Fruit fly (Drosophila melanogaster): Measurements from ENCODE around the gene CG45067.
A peak's percentile ranks its signal among the peaks of the same experiment; 100 is the strongest.

CG45067 gene

dm6 chr3L:3143383-3143962 lies 29.2 kb upstream of the CG45067 start, which contains the start of the genes CG11537 and Alg2 (continued):
- TF ChIP-seq nau (GFP tag; optimal IDR thresholded peaks at IDR 0.05) (no peak), Optix (GFP tag; IDR thresholded peaks at IDR 0.05) (no peak), nerfin-1 (tag; optimal IDR thresholded peaks at IDR 0.05) (no peak), CG7745 (tag; optimal IDR thresholded peaks at IDR 0.05) (no peak), schlank (tag; optimal IDR thresholded peaks at IDR 0.05) (no peak), Ets97D (GFP tag; optimal IDR thresholded peaks at IDR 0.05) (peak; percentile 3), unpg (GFP tag; optimal IDR thresholded peaks at IDR 0.05) (peak; percentile 38), ssp (GFP tag; IDR thresholded peaks at IDR 0.05) (no peak), CG13287 (GFP tag; IDR thresholded peaks at IDR 0.05; ENCODE audit: partially characterized antibody) (no peak), corto (GFP tag; optimal IDR thresholded peaks at IDR 0.05) (no peak), CG8359 (GFP tag; optimal IDR thresholded peaks at IDR 0.05; ENCODE audit: borderline replicate concordance) (no peak), lola (GFP tag; optimal IDR thresholded peaks at IDR 0.05) (no peak), cato (GFP tag; optimal IDR thresholded peaks at IDR 0.05; ENCODE audit: borderline replicate concordance) (no peak), Atf6 (GFP tag; IDR thresholded peaks at IDR 0.05) (0 out of 2 replicates have a peak, but pooled peaks have one; percentile 32), Bgb (GFP tag; IDR thresholded peaks at IDR 0.05; ENCODE audit: partially characterized antibody) (no peak), ATbp (GFP tag; optimal IDR thresholded peaks at IDR 0.05) (no peak), ttk (GFP tag; IDR thresholded peaks at IDR 0.05) (no peak), mld (GFP tag; IDR thresholded peaks at IDR 0.05; ENCODE audit: partially characterized antibody) (no peak), CG16815 (GFP tag; optimal IDR thresholded peaks at IDR 0.05) (no peak), CG12236 (GFP tag; optimal IDR thresholded peaks at IDR 0.05) (no peak), grn (GFP tag; optimal IDR thresholded peaks at IDR 0.05) (no peak), zfh2 (GFP tag; optimal IDR thresholded peaks at IDR 0.05) (no peak), CG14050 (GFP tag; IDR thresholded peaks at IDR 0.05) (no peak), nom (GFP tag; optimal IDR thresholded peaks at IDR 0.05) (no peak), CG2889 (GFP tag; IDR thresholded peaks at IDR 0.05) (no peak), CG2129 (GFP tag; IDR thresholded peaks at IDR 0.05; ENCODE audit: partially characterized antibody) (no peak), fd64A (GFP tag; optimal IDR thresholded peaks at IDR 0.05) (no peak), CG4707 (GFP tag; optimal IDR thresholded peaks at IDR 0.05) (no peak), fd3F (GFP tag; optimal IDR thresholded peaks at IDR 0.05) (no peak), fd96Cb (tag; optimal IDR thresholded peaks at IDR 0.05) (no peak), Atf3 (GFP tag; optimal IDR thresholded peaks at IDR 0.05) (no peak), prd (optimal IDR thresholded peaks at IDR 0.05) (no peak), prd (GFP tag; IDR thresholded peaks at IDR 0.05) (no peak; the same call in 2 of the 3 replicates), nmo (GFP tag; optimal IDR thresholded peaks at IDR 0.05) (peak; percentile 26), CG13894 (tag; optimal IDR thresholded peaks at IDR 0.05) (peak; percentile 5), Fer1 (GFP tag; optimal IDR thresholded peaks at IDR 0.05) (no peak), CG15073 (GFP tag; optimal IDR thresholded peaks at IDR 0.05) (no peak), Ptx1 (GFP tag; IDR thresholded peaks at IDR 0.05) (no peak), CG1832 (GFP tag; optimal IDR thresholded peaks at IDR 0.05) (no peak), pb (GFP tag; optimal IDR thresholded peaks at IDR 0.05) (no peak), CG11504 (tag; optimal IDR thresholded peaks at IDR 0.05) (peak; percentile 70), CG4404 (GFP tag; IDR thresholded peaks at IDR 0.05) (no peak), CG18262 (tag; optimal IDR thresholded peaks at IDR 0.05) (peak; percentile 45), CG31388 (GFP tag; optimal IDR thresholded peaks at IDR 0.05) (no peak), Hr39 (optimal IDR thresholded peaks at IDR 0.05) (no peak), Fer2 (tag; optimal IDR thresholded peaks at IDR 0.05) (peak; percentile 4), ac (GFP tag; optimal IDR thresholded peaks at IDR 0.05) (no peak), CG8281 (tag; optimal IDR thresholded peaks at IDR 0.05) (no peak), CG14014 (GFP tag; IDR thresholded peaks at IDR 0.05) (no peak), repo (GFP tag; optimal IDR thresholded peaks at IDR 0.05) (no peak)

All from whole organism, embryonic.